Worm (Caenorhabditis elegans): Measurements from ENCODE around the gene npl-4.2.
"Not testable (repeated sequence)": the region's sequence is repeated elsewhere in the genome, so short reads cannot be mapped to it uniquely, and the experiment has no call there.

npl-4.2 gene

DNA sequence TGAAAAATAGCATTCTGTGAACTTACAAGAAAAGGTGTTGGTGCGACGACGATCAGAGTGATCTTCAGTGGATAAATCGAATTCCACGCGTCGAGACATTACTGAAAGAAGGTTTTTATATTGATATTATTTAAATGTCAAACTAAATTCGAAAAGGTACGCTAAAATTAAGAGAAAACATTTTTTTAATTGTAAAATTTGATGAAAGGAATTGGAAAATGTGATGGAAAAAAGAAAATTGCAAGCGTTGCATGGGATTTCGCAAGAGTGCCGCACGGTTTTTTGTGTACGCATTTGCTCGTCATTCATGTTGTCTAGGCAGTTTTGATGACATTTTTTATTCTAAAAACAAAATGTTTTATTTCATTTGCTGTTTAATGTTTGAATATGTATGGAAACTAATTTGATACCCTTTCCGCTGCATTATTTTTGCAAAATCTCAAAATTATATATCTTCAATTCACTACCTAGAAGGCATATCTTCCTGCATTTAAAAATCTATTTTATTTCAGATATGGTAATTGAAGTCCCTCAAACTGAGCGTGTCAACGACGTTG, at the start of gene npl-4.2, which contains the start of gene eif-3.L:
Gene npl-4.2 (plus strand): TSS at position 507 of the 557 bp plus-strand sequence.
Gene eif-3.L (minus strand): TSS at position 101 of the 557 bp plus-strand sequence.
- not testable (repeated sequence) for TF ChIP-seq fkh-3 (tag; optimal IDR thresholded peaks at IDR 0.05); zim-3 (tag; optimal IDR thresholded peaks at IDR 0.05); F49E8.2 (tag; optimal IDR thresholded peaks at IDR 0.05; ENCODE audit: insufficient read depth)

DNA sequence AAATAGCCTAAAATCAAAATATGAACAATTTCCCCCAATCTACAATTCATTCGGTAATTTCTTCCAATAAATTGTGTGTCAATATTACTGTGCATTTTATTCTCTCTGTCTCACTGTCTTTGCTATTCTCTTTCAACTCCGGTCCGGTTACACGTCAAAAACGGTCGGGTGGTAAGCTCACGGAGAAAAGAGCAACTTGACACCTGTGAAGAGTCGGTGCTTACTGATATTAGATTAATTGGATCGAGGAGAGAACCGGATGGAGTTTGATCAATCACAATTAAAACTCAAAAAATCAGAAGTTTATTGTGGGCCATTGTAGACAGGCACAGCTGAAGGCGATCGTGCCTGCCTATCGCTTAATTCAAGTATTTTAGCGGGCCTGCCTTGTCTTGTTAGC, 47.8 kb upstream of the npl-4.2 start:
- TF ChIP-seq unc-130 (GFP tag; optimal IDR thresholded peaks at IDR 0.05) = no peak
- no peak for TF ChIP-seq tbx-9 (tag; optimal IDR thresholded peaks at IDR 0.05; ENCODE audit: borderline replicate concordance)
- TF ChIP-seq die-1 (tag; optimal IDR thresholded peaks at IDR 0.05) = no peak
- no peak for TF ChIP-seq F57A8.1 (GFP tag; optimal IDR thresholded peaks at IDR 0.05)
- no peak for TF ChIP-seq ztf-18 (tag; optimal IDR thresholded peaks at IDR 0.05)
- no peak for TF ChIP-seq C17E4.6 (GFP tag; IDR thresholded peaks at IDR 0.05)
- TF ChIP-seq Y53F4B.3 (GFP tag; IDR thresholded peaks at IDR 0.05) = no peak
- no peak for TF ChIP-seq nfya-1 (tag; optimal IDR thresholded peaks at IDR 0.05; ENCODE audit: borderline replicate concordance, insufficient read depth)
- TF ChIP-seq bed-1 (GFP tag; IDR thresholded peaks at IDR 0.05) = 0 out of 2 replicates have a peak, but pooled peaks have one; percentile 47
- TF ChIP-seq ekl-4 (GFP tag; IDR thresholded peaks at IDR 0.05) = peak; percentile 73; the same call in 1 of the 2 replicates
- TF ChIP-seq Y53G8AR.9 (GFP tag; conservative IDR thresholded peaks at IDR 0.05) = peak; percentile 81; the same call in 1 of the 2 replicates
- no peak for TF ChIP-seq F23B12.7 (tag; optimal IDR thresholded peaks at IDR 0.05; ENCODE audit: insufficient read depth)
- TF ChIP-seq athp-1 (tag; optimal IDR thresholded peaks at IDR 0.05) = no peak
- no peak for TF ChIP-seq ztf-25 (GFP tag; IDR thresholded peaks at IDR 0.05)
- no peak for TF ChIP-seq cebp-1 (GFP tag; IDR thresholded peaks at IDR 0.05)
- TF ChIP-seq cebp-1 (tag; optimal IDR thresholded peaks at IDR 0.05) = peak; percentile 40
- TF ChIP-seq F57C9.4 (tag; optimal IDR thresholded peaks at IDR 0.05) = no peak
- no peak for TF ChIP-seq ceh-58 (GFP tag; IDR thresholded peaks at IDR 0.05)
- no peak for TF ChIP-seq nhr-80 (tag; optimal IDR thresholded peaks at IDR 0.05)
- no peak for TF ChIP-seq ZK185.1 (tag; optimal IDR thresholded peaks at IDR 0.05; ENCODE audit: poor library complexity, severe bottlenecking)
- TF ChIP-seq pbrm-1 (GFP tag; IDR thresholded peaks at IDR 0.05) = peak; percentile 36; the same call in 1 of the 2 replicates
- no peak for TF ChIP-seq Y95B8A.8 (GFP tag; IDR thresholded peaks at IDR 0.05)
- TF ChIP-seq T26A5.8 (tag; optimal IDR thresholded peaks at IDR 0.05) = no peak
- no peak for TF ChIP-seq F55B11.4 (tag; optimal IDR thresholded peaks at IDR 0.05; ENCODE audit: borderline replicate concordance, insufficient read depth)
- TF ChIP-seq ceh-79 (tag; optimal IDR thresholded peaks at IDR 0.05) = no peak
- no peak for TF ChIP-seq dpl-1 (GFP tag; optimal IDR thresholded peaks at IDR 0.05)
- TF ChIP-seq bed-2 (GFP tag; IDR thresholded peaks at IDR 0.05) = no peak
- no peak for TF ChIP-seq B0019.2 (GFP tag; conservative IDR thresholded peaks at IDR 0.05)
- peak in 1 of 3 experiments; percentile 55 for TF ChIP-seq lin-35 (GFP tag; optimal IDR thresholded peaks at IDR 0.05)
- no peak for TF ChIP-seq attf-3 (GFP tag; conservative IDR thresholded peaks at IDR 0.05)
- TF ChIP-seq B0035.1 (tag; optimal IDR thresholded peaks at IDR 0.05) = no peak
- TF ChIP-seq madf-6 (GFP tag; IDR thresholded peaks at IDR 0.05) = peak; percentile 33
- no peak for TF ChIP-seq mel-28 (tag; optimal IDR thresholded peaks at IDR 0.05; ENCODE audit: borderline replicate concordance)
- no peak for TF ChIP-seq lin-40 (tag; optimal IDR thresholded peaks at IDR 0.05)
- TF ChIP-seq nhr-120 (GFP tag; IDR thresholded peaks at IDR 0.05) = no peak
- TF ChIP-seq zfh-2 (GFP tag; conservative IDR thresholded peaks at IDR 0.05) = no peak
- no peak for TF ChIP-seq nfya-2 (GFP tag; IDR thresholded peaks at IDR 0.05)
- no peak for TF ChIP-seq madf-8 (GFP tag; conservative IDR thresholded peaks at IDR 0.05)
- TF ChIP-seq him-1 (tag; optimal IDR thresholded peaks at IDR 0.05) = no peak
- TF ChIP-seq sea-2 (GFP tag; IDR thresholded peaks at IDR 0.05) = no peak
- peak; percentile 42 for TF ChIP-seq zim-3 (tag; optimal IDR thresholded peaks at IDR 0.05)
- no peak for TF ChIP-seq snpc-1.1 (tag; optimal IDR thresholded peaks at IDR 0.05; ENCODE audit: insufficient read depth)
- no peak for TF ChIP-seq mxl-1 (tag; optimal IDR thresholded peaks at IDR 0.05)

All from whole organism, young adult.